Fruit fly (Drosophila melanogaster): ENCODE results near the gene Cip4.

DNA sequence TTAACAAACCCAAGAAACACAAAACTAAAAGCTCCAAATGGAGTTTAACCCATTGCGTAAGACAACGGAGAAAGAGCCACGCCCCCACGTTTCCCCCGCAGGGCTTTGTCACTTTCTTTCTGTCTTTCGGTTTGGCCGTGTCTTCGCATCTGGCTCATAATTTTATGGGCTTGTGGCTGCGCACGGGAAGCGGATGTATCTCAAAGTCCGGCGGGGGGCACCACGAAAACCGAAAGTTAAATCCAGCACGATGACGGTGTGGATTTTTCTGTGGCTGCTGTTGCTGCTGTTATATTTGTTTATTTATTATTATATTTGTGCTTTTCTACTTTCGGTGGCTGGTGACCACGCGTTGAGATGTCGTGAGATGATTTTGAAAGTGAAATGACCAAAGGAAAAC lies 67.1 kb downstream of the Cip4 start:
- no peak for TF ChIP-seq CTCF (optimal IDR thresholded peaks at IDR 0.05)
- no peak for TF ChIP-seq CG8478 (optimal IDR thresholded peaks at IDR 0.05)

All from S2 (cell line).